Worm (Caenorhabditis elegans) whole organism, L2 larva: ENCODE measurements around the gene T24D3.2.

Source experiments
- C34F6.9 ChIP-seq: fragments of 150-350 bp; optimal IDR thresholded peaks from 2 replicates; lab custom pipeline; 2014; ENCODE audit warnings: missing biosample characterization, missing genetic modification characterization
- F13H6.1 ChIP-seq: sonication (generic microtip); optimal IDR thresholded peaks from 2 replicates; lab custom pipeline; 2016; ENCODE audit warnings: missing genetic modification characterization, missing compliant biosample characterization
- R02D3.7 ChIP-seq: fragments of 150-350 bp; optimal IDR thresholded peaks from 2 replicates; lab custom pipeline; 2014; ENCODE audit warnings: missing biosample characterization, missing genetic modification characterization
- Y55F3AM.14 ChIP-seq: fragments of 200-800 bp; sonication (Bioruptor generic); optimal IDR thresholded peaks from 2 replicates; lab custom pipeline; 2018; ENCODE audit warnings: mild to moderate bottlenecking, missing genetic modification characterization, missing compliant biosample characterization
- ZK546.5 ChIP-seq: sonication (generic microtip); optimal IDR thresholded peaks from 2 replicates; lab custom pipeline; 2017; ENCODE audit warnings: missing biosample characterization, missing genetic modification characterization
- alr-1 ChIP-seq: fragments of 150-350 bp; optimal IDR thresholded peaks from 2 replicates; lab custom pipeline; 2014; ENCODE audit warnings: missing biosample characterization, missing genetic modification characterization
- aly-2 ChIP-seq: fragments of 150-350 bp; optimal IDR thresholded peaks from 2 replicates; lab custom pipeline; 2014; ENCODE audit warnings: missing biosample characterization, missing genetic modification characterization
- ama-1 ChIP-seq: fragments of 150-350 bp; optimal IDR thresholded peaks from 2 replicates; lab custom pipeline; 2018; ENCODE audit warnings: inconsistent platforms
- blmp-1 ChIP-seq: sonication (generic microtip); optimal IDR thresholded peaks from 2 replicates; lab custom pipeline; 2017; ENCODE audit warnings: missing genetic modification characterization, mild to moderate bottlenecking, missing compliant biosample characterization, antibody characterized with exemption, moderate library complexity; ENCODE audit not compliant: insufficient read depth
- ceh-16 ChIP-seq: fragments of 150-350 bp; optimal IDR thresholded peaks from 2 replicates; lab custom pipeline; 2014; ENCODE audit warnings: missing biosample characterization, missing genetic modification characterization
- ceh-82 ChIP-seq: fragments of 150-350 bp; optimal IDR thresholded peaks from 2 replicates; lab custom pipeline; 2014; ENCODE audit warnings: missing biosample characterization, missing genetic modification characterization
- crh-2 ChIP-seq: sonication (generic microtip); optimal IDR thresholded peaks from 2 replicates; lab custom pipeline; 2017; ENCODE audit warnings: missing biosample characterization, missing genetic modification characterization
- dmd-4 ChIP-seq: sonication (generic microtip); optimal IDR thresholded peaks from 2 replicates; lab custom pipeline; 2017; ENCODE audit warnings: missing biosample characterization, missing genetic modification characterization
- egl-27 ChIP-seq: sonication (generic microtip); optimal IDR thresholded peaks from 3 replicates; lab custom pipeline; 2017; ENCODE audit warnings: missing biosample characterization, missing genetic modification reagents, missing genetic modification characterization
- elt-1 ChIP-seq: fragments of 150-350 bp; optimal IDR thresholded peaks from 2 replicates; lab custom pipeline; 2014; ENCODE audit warnings: missing biosample characterization, missing genetic modification characterization
- elt-3 ChIP-seq: sonication (generic microtip); optimal IDR thresholded peaks from 2 replicates; lab custom pipeline; 2017; ENCODE audit warnings: missing biosample characterization, missing genetic modification characterization
- fos-1 ChIP-seq: fragments of 150-350 bp; optimal IDR thresholded peaks from 2 replicates; lab custom pipeline; 2014; ENCODE audit warnings: missing biosample characterization, missing genetic modification characterization
- gmeb-1 ChIP-seq: fragments of 150-350 bp; optimal IDR thresholded peaks from 2 replicates; lab custom pipeline; 2014; ENCODE audit warnings: missing biosample characterization, missing genetic modification characterization
- lin-11 ChIP-seq: fragments of 150-350 bp; sonication (generic microtip); optimal IDR thresholded peaks from 2 replicates; lab custom pipeline; 2014; ENCODE audit warnings: missing biosample characterization, missing genetic modification characterization, inconsistent platforms, mixed read lengths
- lin-13 ChIP-seq: fragments of 150-350 bp; optimal IDR thresholded peaks from 2 replicates; lab custom pipeline; 2014; ENCODE audit warnings: missing biosample characterization, missing genetic modification reagents, missing genetic modification characterization
- lin-39 ChIP-seq: fragments of 150-350 bp; optimal IDR thresholded peaks from 2 replicates; lab custom pipeline; 2014; ENCODE audit warnings: missing biosample characterization, missing genetic modification reagents, missing genetic modification characterization
- lsy-2 ChIP-seq, 2 experiments: fragments of 150-350 bp in 1 of 2; sonication (generic microtip) in 1 of 2; optimal IDR thresholded peaks; 2 replicates each; lab custom pipeline; 2014 to 2017; ENCODE audit warnings: missing biosample characterization in 2 of 2, missing genetic modification characterization in 2 of 2
- mab-5 ChIP-seq: fragments of 150-350 bp; optimal IDR thresholded peaks from 2 replicates; lab custom pipeline; 2014; ENCODE audit warnings: missing biosample characterization, missing genetic modification characterization
- mbf-1 ChIP-seq: sonication (generic microtip); optimal IDR thresholded peaks from 2 replicates; lab custom pipeline; 2017; ENCODE audit warnings: missing biosample characterization, missing genetic modification characterization
- mdl-1 ChIP-seq, 2 experiments: fragments of 150-350 bp in 1 of 2; sonication (generic microtip) in 1 of 2; optimal IDR thresholded peaks; 2 replicates each; lab custom pipeline; 2017; ENCODE audit warnings: missing biosample characterization in 2 of 2, missing genetic modification characterization in 2 of 2
- nhr-10 ChIP-seq: sonication (generic microtip); optimal IDR thresholded peaks from 2 replicates; lab custom pipeline; 2017; ENCODE audit warnings: missing biosample characterization, missing genetic modification characterization
- nhr-11 ChIP-seq: fragments of 150-350 bp; optimal IDR thresholded peaks from 2 replicates; lab custom pipeline; 2014; ENCODE audit warnings: missing biosample characterization, missing genetic modification characterization
- nhr-12 ChIP-seq: fragments of 150-350 bp; optimal IDR thresholded peaks from 2 replicates; lab custom pipeline; 2014; ENCODE audit warnings: missing biosample characterization, missing genetic modification characterization
- nhr-129 ChIP-seq: fragments of 150-350 bp; optimal IDR thresholded peaks from 2 replicates; lab custom pipeline; 2014; ENCODE audit warnings: missing biosample characterization, missing genetic modification characterization
- nhr-21 ChIP-seq: fragments of 150-350 bp; optimal IDR thresholded peaks from 2 replicates; lab custom pipeline; 2014; ENCODE audit warnings: missing biosample characterization, missing genetic modification characterization
- nhr-23 ChIP-seq: fragments of 150-350 bp; optimal IDR thresholded peaks from 2 replicates; lab custom pipeline; 2014; ENCODE audit warnings: missing biosample characterization, missing genetic modification reagents, missing genetic modification characterization
- nhr-237 ChIP-seq: fragments of 150-350 bp; optimal IDR thresholded peaks from 2 replicates; lab custom pipeline; 2014; ENCODE audit warnings: missing biosample characterization, missing genetic modification characterization
- nhr-25 ChIP-seq: fragments of 150-350 bp; sonication (generic microtip); optimal IDR thresholded peaks from 3 replicates; lab custom pipeline; 2014; ENCODE audit warnings: missing biosample characterization, missing genetic modification characterization
- nhr-6 ChIP-seq: fragments of 150-350 bp; optimal IDR thresholded peaks from 2 replicates; lab custom pipeline; 2014; ENCODE audit warnings: missing biosample characterization, missing genetic modification characterization
- nhr-77 ChIP-seq: fragments of 150-350 bp; optimal IDR thresholded peaks from 2 replicates; lab custom pipeline; 2014; ENCODE audit warnings: missing biosample characterization, missing genetic modification characterization
- peb-1 ChIP-seq: fragments of 150-350 bp; optimal IDR thresholded peaks from 2 replicates; lab custom pipeline; 2014; ENCODE audit warnings: missing biosample characterization, missing genetic modification characterization
- sem-4 ChIP-seq: fragments of 150-350 bp; optimal IDR thresholded peaks from 2 replicates; lab custom pipeline; 2014; ENCODE audit warnings: missing biosample characterization, missing genetic modification reagents, missing genetic modification characterization
- skn-1 ChIP-seq: sonication (generic microtip); optimal IDR thresholded peaks from 2 replicates; lab custom pipeline; 2017; ENCODE audit warnings: missing biosample characterization, missing genetic modification characterization
- sma-3 ChIP-seq: sonication (generic microtip); optimal IDR thresholded peaks from 2 replicates; lab custom pipeline; 2016; ENCODE audit warnings: missing genetic modification reagents, missing genetic modification characterization, missing compliant biosample characterization
- sma-9 ChIP-seq, 2 experiments: fragments of 150-350 bp in 1 of 2; sonication (generic microtip) in 1 of 2; optimal IDR thresholded peaks; 2 replicates each; lab custom pipeline; 2014 to 2016; ENCODE audit warnings: missing genetic modification characterization in 2 of 2, mild to moderate bottlenecking in 1 of 2, missing biosample characterization in 1 of 2, missing compliant biosample characterization in 1 of 2, missing genetic modification reagents in 1 of 2, moderate library complexity in 1 of 2
- snpc-4 ChIP-seq: fragments of 150-350 bp; optimal IDR thresholded peaks from 2 replicates; lab custom pipeline; 2014; ENCODE audit warnings: missing biosample characterization, missing genetic modification characterization
- unc-39 ChIP-seq: fragments of 150-350 bp; optimal IDR thresholded peaks from 2 replicates; lab custom pipeline; 2014; ENCODE audit warnings: missing biosample characterization, missing genetic modification characterization
- unc-55 ChIP-seq: fragments of 150-350 bp; sonication (generic microtip); optimal IDR thresholded peaks from 3 replicates; lab custom pipeline; 2014; ENCODE audit warnings: missing biosample characterization, missing genetic modification reagents, missing genetic modification characterization
- unc-62 ChIP-seq: fragments of 150-350 bp; optimal IDR thresholded peaks from 2 replicates; lab custom pipeline; 2014; ENCODE audit warnings: missing biosample characterization, missing genetic modification reagents, missing genetic modification characterization
- zag-1 ChIP-seq: fragments of 150-350 bp; optimal IDR thresholded peaks from 2 replicates; lab custom pipeline; 2014; ENCODE audit warnings: missing biosample characterization, missing genetic modification characterization
- ztf-1 ChIP-seq: fragments of 200-800 bp; sonication (Bioruptor generic); conservative IDR thresholded peaks from 2 replicates; pipeline ENCODE4 v1.3.6; 2022; ENCODE audit warnings: missing genetic modification characterization, missing compliant biosample characterization
- ztf-11 ChIP-seq: sonication (generic microtip); optimal IDR thresholded peaks from 2 replicates; lab custom pipeline; 2017; ENCODE audit warnings: missing biosample characterization, missing genetic modification characterization
- ztf-4 ChIP-seq: fragments of 150-350 bp; optimal IDR thresholded peaks from 2 replicates; lab custom pipeline; 2014; ENCODE audit warnings: missing biosample characterization, missing genetic modification characterization

T24D3.2 gene

DNA sequence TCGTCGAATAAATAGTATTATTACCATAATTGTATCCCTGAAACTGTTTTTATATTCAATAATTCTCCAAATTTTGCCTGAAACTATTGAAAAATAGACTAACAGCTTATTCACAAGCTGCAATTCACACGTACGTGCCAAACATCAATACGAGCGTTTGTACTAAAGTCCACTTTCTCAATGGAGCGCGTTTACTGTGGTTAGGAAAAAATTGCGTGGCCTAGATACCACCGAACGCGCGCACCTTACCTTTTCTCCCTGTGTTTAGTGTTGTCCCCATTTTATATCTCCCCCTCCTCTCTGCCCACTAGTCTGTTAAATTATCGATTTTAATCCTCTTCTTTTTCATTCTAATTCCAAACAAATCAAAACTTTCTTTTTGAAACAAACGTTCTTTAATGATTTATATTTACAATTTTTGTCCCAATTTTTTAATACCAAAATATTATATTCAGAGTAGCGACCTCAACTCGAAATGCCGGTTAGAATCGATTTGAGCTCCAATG, 28.8 kb downstream of the T24D3.2 start, which contains the start of the genes T18D3.9 and T18D3.1 (continued):
- TF ChIP-seq C34F6.9 (tag; lab: Kevin White, UChicago) (peak; percentile 65), ceh-82 (tag; lab: Kevin White, UChicago) (no peak), mab-5 (tag; lab: Kevin White, UChicago) (no peak), ztf-4 (tag; lab: Kevin White, UChicago) (no peak), nhr-23 (no peak), nhr-21 (tag; lab: Kevin White, UChicago) (peak; percentile 42), elt-3 (tag; lab: Kevin White, UChicago) (no peak), lsy-2 (tag; optimal IDR thresholded peaks at IDR 0.05; lab: Kevin White, UChicago) (peak in 1 of 2 experiments; percentile 60), blmp-1 (tag; lab: Kevin White, UChicago) (no peak), dmd-4 (tag; lab: Kevin White, UChicago) (no peak), mdl-1 (tag; optimal IDR thresholded peaks at IDR 0.05; lab: Kevin White, UChicago) (no peak), F13H6.1 (tag; lab: Kevin White, UChicago) (peak; percentile 38), lin-39 (no peak), lin-13 (peak; percentile 62), ama-1 (lab: Kevin White, UChicago) (no peak), nhr-12 (tag; lab: Kevin White, UChicago) (no peak), R02D3.7 (tag; lab: Kevin White, UChicago) (no peak), gmeb-1 (tag; lab: Kevin White, UChicago) (peak; percentile 45), Y55F3AM.14 (GFP tag; lab: Kevin White, UChicago) (no peak), snpc-4 (no peak)

DNA sequence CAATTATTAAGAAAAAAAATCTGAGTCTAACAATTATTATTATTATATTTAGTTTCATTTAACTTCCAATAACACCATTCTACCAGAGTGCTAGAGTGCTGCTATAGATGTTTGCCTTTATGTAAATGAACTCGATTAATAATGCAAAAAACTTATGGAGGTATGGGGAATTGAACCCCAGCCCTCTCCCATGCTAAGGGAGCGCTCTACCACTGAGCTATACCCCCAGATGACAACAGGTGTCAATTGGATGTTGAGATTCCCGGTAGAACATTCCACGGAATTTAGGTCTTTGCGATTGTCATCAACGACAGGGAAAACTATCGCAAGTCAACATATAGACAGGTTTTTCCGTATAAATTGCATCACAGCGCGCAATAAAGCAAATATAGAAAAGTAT, 32.5 kb downstream of the T24D3.2 start:
- no peak for TF ChIP-seq unc-39
- TF ChIP-seq mbf-1 (tag; lab: Kevin White, UChicago): no peak
- TF ChIP-seq lsy-2 (tag; optimal IDR thresholded peaks at IDR 0.05; lab: Kevin White, UChicago): peak in 1 of 2 experiments; percentile 57
- no peak for TF ChIP-seq elt-1 (tag; lab: Kevin White, UChicago)
- TF ChIP-seq R02D3.7 (tag; lab: Kevin White, UChicago): no peak
- no peak for TF ChIP-seq blmp-1 (tag; lab: Kevin White, UChicago)
- no peak for TF ChIP-seq skn-1 (tag; lab: Kevin White, UChicago)
- peak; percentile 62 for TF ChIP-seq sma-3 (GFP tag; lab: Kevin White, UChicago)
- no peak for TF ChIP-seq lin-39
- no peak for TF ChIP-seq elt-3 (tag; lab: Kevin White, UChicago)
- no peak for TF ChIP-seq mdl-1 (tag; optimal IDR thresholded peaks at IDR 0.05; lab: Kevin White, UChicago)
- TF ChIP-seq alr-1: no peak
- TF ChIP-seq ceh-82 (tag; lab: Kevin White, UChicago): no peak
- no peak for TF ChIP-seq aly-2 (tag; lab: Kevin White, UChicago)
- no peak for TF ChIP-seq dmd-4 (tag; lab: Kevin White, UChicago)
- TF ChIP-seq ztf-4 (tag; lab: Kevin White, UChicago): peak; percentile 11
- TF ChIP-seq peb-1 (tag; lab: Kevin White, UChicago): no peak
- TF ChIP-seq nhr-129 (tag; lab: Kevin White, UChicago): peak; percentile 84
- TF ChIP-seq nhr-77: no peak
- peak; percentile 56 for TF ChIP-seq egl-27 (tag; lab: Kevin White, UChicago)
- TF ChIP-seq nhr-21 (tag; lab: Kevin White, UChicago): peak; percentile 83
- TF ChIP-seq snpc-4: no peak
- peak; percentile 73 for TF ChIP-seq sma-9 (GFP tag; optimal IDR thresholded peaks at IDR 0.05; lab: Kevin White, UChicago)
- TF ChIP-seq sma-9 (tag; optimal IDR thresholded peaks at IDR 0.05; lab: Kevin White, UChicago): no peak
- no peak for TF ChIP-seq lin-11 (tag; lab: Kevin White, UChicago)
- peak; percentile 15 for TF ChIP-seq ceh-16 (tag; lab: Kevin White, UChicago)
- TF ChIP-seq nhr-23: no peak
- no peak for TF ChIP-seq ztf-11 (tag; lab: Kevin White, UChicago)
- no peak for TF ChIP-seq ZK546.5
- TF ChIP-seq mab-5 (tag; lab: Kevin White, UChicago): no peak
- TF ChIP-seq nhr-12 (tag; lab: Kevin White, UChicago): no peak
- TF ChIP-seq F13H6.1 (tag; lab: Kevin White, UChicago): peak; percentile 70
- no peak for TF ChIP-seq nhr-25 (tag; lab: Kevin White, UChicago)
- peak; percentile 21 for TF ChIP-seq Y55F3AM.14 (GFP tag; lab: Kevin White, UChicago)
- TF ChIP-seq ztf-1 (GFP tag; lab: Robert Waterston, UW): no peak
- TF ChIP-seq unc-55: no peak
- peak; percentile 43 for TF ChIP-seq gmeb-1 (tag; lab: Kevin White, UChicago)
- TF ChIP-seq nhr-11 (tag; lab: Kevin White, UChicago): no peak
- TF ChIP-seq zag-1 (tag; lab: Kevin White, UChicago): no peak
- no peak for TF ChIP-seq unc-62 (GFP tag; lab: Kevin White, UChicago)
- TF ChIP-seq lin-13: peak; percentile 47
- TF ChIP-seq nhr-237 (tag; lab: Kevin White, UChicago): no peak
- TF ChIP-seq nhr-10 (tag; lab: Kevin White, UChicago): no peak
- peak; percentile 47 for TF ChIP-seq sem-4
- TF ChIP-seq nhr-6 (tag; lab: Kevin White, UChicago): peak; percentile 19
- no peak for TF ChIP-seq C34F6.9 (tag; lab: Kevin White, UChicago)
- peak; percentile 20 for TF ChIP-seq fos-1 (tag; lab: Kevin White, UChicago)
- peak; percentile 50 for TF ChIP-seq crh-2 (tag; lab: Kevin White, UChicago)
- TF ChIP-seq ama-1 (lab: Kevin White, UChicago): no peak
